Fruit fly (Drosophila melanogaster) whole organism, embryonic: ENCODE measurements around the gene CG8042.

Experiments used
- B-H2 ChIP-seq: fragments of 200-800 bp; sonication (Bioruptor generic); optimal IDR thresholded peaks from 2 replicates; lab custom pipeline; 2018; ENCODE audit warnings: missing biosample characterization, mild to moderate bottlenecking, missing genetic modification characterization
- C15 ChIP-seq: fragments of 200-800 bp; sonication (Bioruptor generic); IDR thresholded peaks from 3 replicates; pipeline ENCODE4 v1.3.6; 2022; ENCODE audit warnings: missing biosample characterization, missing genetic modification characterization
- CG16779 ChIP-seq: fragments of 200-800 bp; sonication (Bioruptor generic); IDR thresholded peaks from 2 replicates; pipeline ENCODE4 v1.3.6; 2022; ENCODE audit warnings: missing biosample characterization, missing genetic modification characterization
- CG7357 ChIP-seq: fragments of 200-800 bp; sonication (Bioruptor generic); IDR thresholded peaks from 3 replicates; pipeline ENCODE4 v1.3.6; 2022; ENCODE audit warnings: missing biosample characterization, missing genetic modification characterization
- Dll ChIP-seq: fragments of 200-800 bp; sonication (Bioruptor generic); IDR thresholded peaks from 4 replicates; pipeline ENCODE4 v1.3.6; 2022; ENCODE audit warnings: missing biosample characterization, missing genetic modification characterization; ENCODE audit not compliant: partially characterized antibody
- insv ChIP-seq, 2 experiments: fragments of 200-800 bp; sonication (Bioruptor generic); optimal IDR thresholded peaks; 3 replicates each; lab custom pipeline; 2016 to 2018; ENCODE audit warnings: missing biosample characterization in 2 of 2, missing genetic modification characterization in 2 of 2
- pros ChIP-seq: fragments of 200-800 bp; sonication (Bioruptor generic); optimal IDR thresholded peaks from 3 replicates; lab custom pipeline; 2019; ENCODE audit warnings: missing biosample characterization, mild to moderate bottlenecking, missing genetic modification characterization, moderate library complexity
- schlank ChIP-seq: fragments of 200-800 bp; sonication (Bioruptor generic); optimal IDR thresholded peaks from 2 replicates; lab custom pipeline; 2018; ENCODE audit warnings: missing biosample characterization, mild to moderate bottlenecking, missing genetic modification characterization
- scrt ChIP-seq: fragments of 200-800 bp; sonication (Bioruptor generic); optimal IDR thresholded peaks from 2 replicates; lab custom pipeline; 2018; ENCODE audit warnings: missing biosample characterization, mild to moderate bottlenecking, missing genetic modification characterization, moderate library complexity
- tx ChIP-seq: fragments of 200-800 bp; sonication (Bioruptor generic); optimal IDR thresholded peaks from 2 replicates; lab custom pipeline; 2016; ENCODE audit warnings: missing biosample characterization, missing genetic modification characterization
- z ChIP-seq: fragments of 200-800 bp; sonication (Bioruptor generic); IDR thresholded peaks from 3 replicates; pipeline ENCODE4 v1.3.6; 2022; ENCODE audit warnings: missing biosample characterization, missing genetic modification characterization

DNA sequence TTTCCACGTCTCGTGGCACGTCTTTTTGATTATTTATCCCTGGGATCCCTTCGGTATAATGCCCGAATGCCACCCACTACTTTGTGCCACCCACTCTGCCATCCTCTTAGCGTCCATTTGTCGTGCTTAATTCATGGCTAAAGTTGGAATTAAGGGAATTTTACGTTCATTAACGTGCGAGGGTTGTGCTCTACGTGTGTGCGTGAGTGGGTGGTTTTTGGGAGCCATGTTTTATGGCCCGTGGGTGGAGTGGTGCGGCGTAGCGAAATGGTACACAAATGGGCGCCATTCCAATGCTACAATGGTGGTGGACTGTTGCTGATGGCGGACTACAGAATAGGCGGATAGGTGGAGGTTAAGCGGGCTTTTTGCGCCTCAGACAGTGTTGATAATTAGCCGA is 7.6 kb downstream of the CG8042 start:
- TF ChIP-seq tx (GFP tag; lab: Kevin White, UChicago) (no peak), CG16779 (GFP tag; lab: Robert Waterston, UW) (no peak), C15 (no peak), scrt (no peak), CG7357 (GFP tag; lab: Robert Waterston, UW) (no peak), B-H2 (GFP tag; lab: Kevin White, UChicago) (no peak), insv (GFP tag; optimal IDR thresholded peaks at IDR 0.05; lab: Kevin White, UChicago) (no peak), pros (GFP tag; lab: Kevin White, UChicago) (no peak), z (GFP tag; lab: Robert Waterston, UW) (no peak), Dll (GFP tag; lab: Robert Waterston, UW) (no peak), schlank (tag; lab: Kevin White, UChicago) (no peak)
